Worm (Caenorhabditis elegans): Measurements from ENCODE around the gene C16D2.3.

- TF ChIP-seq ekl-4 (GFP tag; IDR thresholded peaks at IDR 0.05) = no peak
- TF ChIP-seq snpc-4 (GFP tag; optimal IDR thresholded peaks at IDR 0.05) = no peak
- no peak for TF ChIP-seq snpc-4 (tag; optimal IDR thresholded peaks at IDR 0.05)
- no peak for TF ChIP-seq nhr-90 (tag; optimal IDR thresholded peaks at IDR 0.05)
- no peak for TF ChIP-seq aptf-2 (GFP tag; conservative IDR thresholded peaks at IDR 0.05)
- TF ChIP-seq dpff-1 (tag; optimal IDR thresholded peaks at IDR 0.05) = no peak
- TF ChIP-seq unc-62 (GFP tag; optimal IDR thresholded peaks at IDR 0.05) = no peak
- no peak for TF ChIP-seq tbx-9 (tag; optimal IDR thresholded peaks at IDR 0.05; ENCODE audit: borderline replicate concordance)
Observed at ce11 chrII:9148079-9148478, 10.2 kb downstream of the C16D2.3 start.

All from whole organism, young adult.